Worm (Caenorhabditis elegans) whole organism, L3 larva: ENCODE results near the gene faah-1.
A peak's percentile ranks its signal among the peaks of the same experiment; 100 is the strongest.

ENCODE experiments used
- R02D3.7 ChIP-seq: fragments of 150-350 bp; optimal IDR thresholded peaks from 2 replicates; lab custom pipeline; 2014; ENCODE audit warnings: missing biosample characterization, missing genetic modification characterization
- aly-2 ChIP-seq: fragments of 150-350 bp; optimal IDR thresholded peaks from 2 replicates; lab custom pipeline; 2014; ENCODE audit warnings: missing biosample characterization, missing genetic modification characterization
- ama-1 ChIP-seq: fragments of 150-350 bp; optimal IDR thresholded peaks from 2 replicates; lab custom pipeline; 2018
- mdl-1 ChIP-seq: fragments of 150-350 bp; optimal IDR thresholded peaks from 2 replicates; lab custom pipeline; 2014; ENCODE audit warnings: missing biosample characterization, missing genetic modification characterization
- nhr-11 ChIP-seq: fragments of 150-350 bp; optimal IDR thresholded peaks from 2 replicates; lab custom pipeline; 2014; ENCODE audit warnings: missing biosample characterization, missing genetic modification characterization
- nhr-237 ChIP-seq: fragments of 150-350 bp; optimal IDR thresholded peaks from 2 replicates; lab custom pipeline; 2014; ENCODE audit warnings: missing biosample characterization, missing genetic modification characterization
- nhr-28 ChIP-seq: fragments of 150-350 bp; optimal IDR thresholded peaks from 2 replicates; lab custom pipeline; 2014; ENCODE audit warnings: missing biosample characterization, missing genetic modification characterization
- skn-1 ChIP-seq: fragments of 150-350 bp; optimal IDR thresholded peaks from 2 replicates; lab custom pipeline; 2014; ENCODE audit warnings: missing biosample characterization, missing genetic modification characterization
- snpc-4 ChIP-seq: fragments of 150-350 bp; optimal IDR thresholded peaks from 2 replicates; lab custom pipeline; 2014; ENCODE audit warnings: missing biosample characterization, missing genetic modification characterization
- unc-39 ChIP-seq: sonication (generic microtip); optimal IDR thresholded peaks from 4 replicates; lab custom pipeline; 2017; ENCODE audit warnings: missing biosample characterization, missing genetic modification characterization
- unc-62 ChIP-seq: fragments of 150-350 bp; sonication (generic microtip); optimal IDR thresholded peaks from 4 replicates; lab custom pipeline; 2014; ENCODE audit warnings: missing biosample characterization, missing genetic modification reagents, missing genetic modification characterization

DNA sequence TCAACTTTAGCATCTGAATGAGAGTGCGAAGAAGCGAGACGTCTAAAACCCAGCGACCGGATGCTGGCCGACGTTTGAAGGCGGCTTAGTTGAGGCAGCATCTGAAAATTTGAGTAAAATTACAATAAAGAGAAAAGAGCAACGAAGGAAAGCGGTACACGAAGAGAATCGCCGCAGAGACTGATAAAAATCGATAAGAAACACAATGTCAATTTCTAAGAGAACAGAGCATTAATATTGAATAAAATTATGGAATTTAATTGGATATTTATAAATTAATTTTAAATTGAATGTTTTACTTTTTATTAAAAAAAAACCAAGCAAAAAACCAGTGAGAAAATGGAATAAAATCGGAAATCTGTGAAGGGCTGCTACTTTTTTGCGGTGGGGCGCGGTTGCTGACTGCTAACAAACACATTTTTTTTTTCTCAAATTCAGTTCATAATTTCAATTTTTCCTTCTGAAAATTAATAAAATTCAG lies 29.0 kb upstream of the faah-1 start, which contains the start of the genes ndub-11 and moc-3:
- TF ChIP-seq ama-1 (lab: Kevin White, UChicago) (no peak), nhr-237 (tag; lab: Kevin White, UChicago) (no peak), unc-39 (tag; lab: Kevin White, UChicago) (no peak), skn-1 (tag; lab: Kevin White, UChicago) (no peak), mdl-1 (no peak), aly-2 (no peak), unc-62 (GFP tag; lab: Kevin White, UChicago) (no peak), R02D3.7 (no peak), nhr-28 (tag; lab: Kevin White, UChicago) (no peak), nhr-11 (tag; lab: Kevin White, UChicago) (no peak), snpc-4 (tag; lab: Kevin White, UChicago) (peak; percentile 12)
